Fruit fly (Drosophila melanogaster) whole organism, embryonic: ENCODE data around the gene P58IPK.

Source experiments
- Bgb ChIP-seq: fragments of 200-800 bp; sonication (Bioruptor generic); IDR thresholded peaks from 2 replicates; pipeline ENCODE4 v1.3.6; 2022; ENCODE audit warnings: missing biosample characterization, missing genetic modification characterization; ENCODE audit not compliant: partially characterized antibody
- CG1024 ChIP-seq: fragments of 200-800 bp; sonication (Bioruptor generic); IDR thresholded peaks from 2 replicates; pipeline ENCODE4 v1.3.6; 2022; ENCODE audit warnings: missing biosample characterization, missing genetic modification characterization
- CG10959 ChIP-seq: fragments of 200-800 bp; sonication (Bioruptor generic); IDR thresholded peaks from 2 replicates; pipeline ENCODE4 v1.3.6; 2022; ENCODE audit warnings: missing biosample characterization, missing genetic modification characterization
- CG11560 ChIP-seq: fragments of 200-800 bp; sonication (Bioruptor generic); IDR thresholded peaks from 3 replicates; pipeline ENCODE4 v1.3.6; 2022; ENCODE audit warnings: missing biosample characterization, missing genetic modification characterization
- CG12769 ChIP-seq: fragments of 200-800 bp; sonication (Bioruptor generic); optimal IDR thresholded peaks from 2 replicates; lab custom pipeline; 2019; ENCODE audit warnings: missing biosample characterization, mild to moderate bottlenecking, missing genetic modification characterization, moderate library complexity
- CG13296 ChIP-seq: fragments of 200-800 bp; sonication (Bioruptor generic); optimal IDR thresholded peaks from 3 replicates; lab custom pipeline; 2018; ENCODE audit warnings: missing biosample characterization, mild to moderate bottlenecking, missing genetic modification characterization
- CG14710 ChIP-seq: fragments of 200-800 bp; sonication (Bioruptor generic); optimal IDR thresholded peaks from 3 replicates; lab custom pipeline; 2019; ENCODE audit warnings: missing biosample characterization, mild to moderate bottlenecking, missing genetic modification characterization, moderate library complexity
- CG14965 ChIP-seq: fragments of 200-800 bp; sonication (Bioruptor generic); optimal IDR thresholded peaks from 2 replicates; lab custom pipeline; 2016; ENCODE audit warnings: missing biosample characterization, missing genetic modification characterization, borderline replicate concordance
- CG15696 ChIP-seq: fragments of 200-800 bp; sonication (Bioruptor generic); optimal IDR thresholded peaks from 2 replicates; lab custom pipeline; 2019; ENCODE audit warnings: missing biosample characterization, mild to moderate bottlenecking, missing genetic modification characterization, moderate library complexity
- CG1603 ChIP-seq: fragments of 200-800 bp; sonication (Bioruptor generic); optimal IDR thresholded peaks from 2 replicates; lab custom pipeline; 2019; ENCODE audit warnings: missing biosample characterization, mild to moderate bottlenecking, missing genetic modification characterization, moderate library complexity
- CG2116 ChIP-seq: fragments of 200-800 bp; sonication (Bioruptor generic); optimal IDR thresholded peaks from 3 replicates; lab custom pipeline; 2018; ENCODE audit warnings: missing biosample characterization, mild to moderate bottlenecking, missing genetic modification characterization
- CG2678 ChIP-seq: fragments of 200-800 bp; sonication (Bioruptor generic); optimal IDR thresholded peaks from 3 replicates; lab custom pipeline; 2019; ENCODE audit warnings: missing biosample characterization, mild to moderate bottlenecking, missing genetic modification characterization, moderate library complexity
- CG34376 ChIP-seq: fragments of 200-800 bp; sonication (Bioruptor generic); optimal IDR thresholded peaks from 2 replicates; lab custom pipeline; 2018; ENCODE audit warnings: missing biosample characterization, mild to moderate bottlenecking, missing genetic modification characterization
- CG42726 ChIP-seq: fragments of 200-800 bp; sonication (Bioruptor generic); IDR thresholded peaks from 2 replicates; pipeline ENCODE4 v1.3.6; 2022; ENCODE audit warnings: missing biosample characterization, missing genetic modification characterization; ENCODE audit not compliant: partially characterized antibody
- CG6683 ChIP-seq: fragments of 200-800 bp; sonication (Bioruptor generic); optimal IDR thresholded peaks from 2 replicates; lab custom pipeline; 2017; ENCODE audit warnings: missing biosample characterization, mild to moderate bottlenecking, missing genetic modification characterization, missing genetic modification reagents
- CG7357 ChIP-seq: fragments of 200-800 bp; sonication (Bioruptor generic); IDR thresholded peaks from 3 replicates; pipeline ENCODE4 v1.3.6; 2022; ENCODE audit warnings: missing biosample characterization, missing genetic modification characterization
- CG7963 ChIP-seq: fragments of 200-800 bp; sonication (Bioruptor generic); IDR thresholded peaks from 3 replicates; pipeline ENCODE4 v1.3.6; 2022; ENCODE audit warnings: missing biosample characterization, missing genetic modification characterization; ENCODE audit not compliant: partially characterized antibody
- D19B ChIP-seq: fragments of 200-800 bp; sonication (Bioruptor generic); optimal IDR thresholded peaks from 2 replicates; lab custom pipeline; 2017; ENCODE audit warnings: missing biosample characterization, mild to moderate bottlenecking, missing genetic modification characterization
- Dfd ChIP-seq, 2 experiments: fragments of >200 bp; optimal IDR thresholded peaks; 2 replicates each; lab custom pipeline; 2017; ENCODE audit warnings: missing biosample characterization in 2 of 2, missing genetic modification characterization in 2 of 2
- Dip3 ChIP-seq: fragments of 200-800 bp; sonication (Bioruptor generic); optimal IDR thresholded peaks from 3 replicates; lab custom pipeline; 2016; ENCODE audit warnings: missing biosample characterization, missing genetic modification characterization
- Ets65A ChIP-seq: fragments of 200-800 bp; sonication (Bioruptor generic); peaks from one replicate; lab custom pipeline; 2016; ENCODE audit warnings: missing biosample characterization, missing genetic modification characterization
- Fer1 ChIP-seq: fragments of 200-800 bp; sonication (Bioruptor generic); optimal IDR thresholded peaks from 2 replicates; lab custom pipeline; 2017; ENCODE audit warnings: missing biosample characterization, mild to moderate bottlenecking, missing genetic modification characterization
- GATAe ChIP-seq: fragments of 200-800 bp; sonication (Bioruptor generic); conservative IDR thresholded peaks from 2 replicates; pipeline ENCODE4 v1.3.6; 2022; ENCODE audit warnings: missing biosample characterization, missing genetic modification characterization
- HLHmδ ChIP-seq: fragments of 200-800 bp; sonication (Bioruptor generic); optimal IDR thresholded peaks from 2 replicates; lab custom pipeline; 2018; ENCODE audit warnings: missing biosample characterization, mild to moderate bottlenecking, missing genetic modification characterization, moderate library complexity
- Hmx ChIP-seq: fragments of 200-800 bp; sonication (Bioruptor generic); optimal IDR thresholded peaks from 2 replicates; lab custom pipeline; 2016; ENCODE audit warnings: missing biosample characterization, missing genetic modification characterization
- Lim3 ChIP-seq: fragments of 200-800 bp; sonication (Bioruptor generic); IDR thresholded peaks from 2 replicates; pipeline ENCODE4 v1.3.6; 2022; ENCODE audit warnings: missing biosample characterization, missing genetic modification characterization
- Med ChIP-seq: fragments of 200-800 bp; sonication (Bioruptor generic); peaks from one replicate; lab custom pipeline; 2016; ENCODE audit warnings: missing biosample characterization, missing genetic modification characterization, mild to moderate bottlenecking, inconsistent platforms, moderate library complexity
- Myb ChIP-seq: fragments of 200-800 bp; sonication (Bioruptor generic); optimal IDR thresholded peaks from 2 replicates; lab custom pipeline; 2016; ENCODE audit warnings: missing biosample characterization, missing genetic modification characterization
- Neu2 ChIP-seq: fragments of 200-800 bp; sonication (Bioruptor generic); optimal IDR thresholded peaks from 3 replicates; lab custom pipeline; 2016; ENCODE audit warnings: missing biosample characterization, missing genetic modification characterization, borderline replicate concordance
- Ravus ChIP-seq: fragments of 200-800 bp; sonication (Bioruptor generic); IDR thresholded peaks from 2 replicates; pipeline ENCODE4 v1.3.6; 2022; ENCODE audit warnings: missing biosample characterization, missing genetic modification characterization
- Sin3A ChIP-seq: fragments of >200 bp; optimal IDR thresholded peaks from 2 replicates; lab custom pipeline; 2018
- Sry-δ ChIP-seq: fragments of 200-800 bp; sonication (Bioruptor generic); optimal IDR thresholded peaks from 2 replicates; lab custom pipeline; 2016; ENCODE audit warnings: missing biosample characterization, missing genetic modification characterization
- Taf1 ChIP-seq: fragments of 200-800 bp; sonication (Bioruptor generic); IDR thresholded peaks from 2 replicates; pipeline ENCODE4 v1.3.6; 2022; ENCODE audit warnings: missing biosample characterization, missing genetic modification characterization
- aop ChIP-seq: fragments of 200-800 bp; sonication (Bioruptor generic); IDR thresholded peaks from 2 replicates; pipeline ENCODE4 v1.3.6; 2022; ENCODE audit warnings: missing biosample characterization, missing genetic modification characterization
- bigmax ChIP-seq: fragments of 200-800 bp; sonication (Bioruptor generic); optimal IDR thresholded peaks from 2 replicates; lab custom pipeline; 2018; ENCODE audit warnings: missing biosample characterization, mild to moderate bottlenecking, missing genetic modification characterization
- cato ChIP-seq: fragments of 200-800 bp; sonication (Bioruptor generic); optimal IDR thresholded peaks from 2 replicates; lab custom pipeline; 2016; ENCODE audit warnings: missing biosample characterization, missing genetic modification characterization, borderline replicate concordance
- ci ChIP-seq: fragments of 200-800 bp; sonication (Bioruptor generic); IDR thresholded peaks from 3 replicates; pipeline ENCODE4 v1.3.6; 2022; ENCODE audit warnings: missing biosample characterization, missing genetic modification characterization
- crol ChIP-seq: fragments of 200-800 bp; sonication (Bioruptor generic); IDR thresholded peaks from 2 replicates; pipeline ENCODE4 v1.3.6; 2022; ENCODE audit warnings: missing biosample characterization, missing genetic modification characterization
- crp ChIP-seq, 2 experiments: fragments of 200-800 bp; sonication (Bioruptor generic); optimal IDR thresholded peaks; 2 replicates in 1 of 2; 3 replicates in 1 of 2; lab custom pipeline; 2017; ENCODE audit warnings: missing biosample characterization in 2 of 2, missing genetic modification characterization in 2 of 2, mild to moderate bottlenecking in 1 of 2, moderate library complexity in 1 of 2
- dan ChIP-seq: fragments of 200-800 bp; sonication (Bioruptor generic); IDR thresholded peaks from 2 replicates; pipeline ENCODE4 v1.3.6; 2022; ENCODE audit warnings: missing biosample characterization, missing genetic modification characterization
- esg ChIP-seq: fragments of 200-800 bp; sonication (Bioruptor generic); conservative IDR thresholded peaks from 2 replicates; pipeline ENCODE4 v1.3.6; 2022; ENCODE audit warnings: missing biosample characterization, missing genetic modification characterization
- gcm ChIP-seq: fragments of 200-800 bp; sonication (Bioruptor generic); optimal IDR thresholded peaks from 2 replicates; lab custom pipeline; 2019; ENCODE audit warnings: missing biosample characterization, mild to moderate bottlenecking, missing genetic modification characterization, moderate library complexity
- grn ChIP-seq: fragments of 200-800 bp; sonication (Bioruptor generic); optimal IDR thresholded peaks from 3 replicates; lab custom pipeline; 2017; ENCODE audit warnings: missing biosample characterization, missing genetic modification characterization
- lbe ChIP-seq: fragments of 200-800 bp; sonication (Bioruptor generic); optimal IDR thresholded peaks from 2 replicates; lab custom pipeline; 2016; ENCODE audit warnings: missing biosample characterization, mild to moderate bottlenecking, missing genetic modification characterization
- pfk ChIP-seq: fragments of 200-800 bp; sonication (Bioruptor generic); optimal IDR thresholded peaks from 2 replicates; lab custom pipeline; 2018; ENCODE audit warnings: missing biosample characterization, mild to moderate bottlenecking, missing genetic modification characterization, moderate library complexity
- sima ChIP-seq: fragments of 200-800 bp; sonication (Bioruptor generic); optimal IDR thresholded peaks from 2 replicates; lab custom pipeline; 2016; ENCODE audit warnings: missing biosample characterization, missing genetic modification characterization
- ssp ChIP-seq: fragments of 200-800 bp; sonication (Bioruptor generic); IDR thresholded peaks from 2 replicates; pipeline ENCODE4 v1.3.6; 2022; ENCODE audit warnings: missing biosample characterization, missing genetic modification characterization
- stwl ChIP-seq: fragments of 200-800 bp; sonication (Bioruptor generic); optimal IDR thresholded peaks from 3 replicates; lab custom pipeline; 2018; ENCODE audit warnings: missing biosample characterization, mild to moderate bottlenecking, missing genetic modification characterization, moderate library complexity
- tin ChIP-seq: fragments of 200-800 bp; sonication (Bioruptor generic); optimal IDR thresholded peaks from 3 replicates; lab custom pipeline; 2016; ENCODE audit warnings: missing biosample characterization, missing genetic modification characterization
- tio ChIP-seq: fragments of 200-800 bp; sonication (Bioruptor generic); optimal IDR thresholded peaks from 2 replicates; lab custom pipeline; 2017; ENCODE audit warnings: missing biosample characterization, missing genetic modification characterization, inconsistent platforms
- trem ChIP-seq: fragments of 200-800 bp; optimal IDR thresholded peaks from 3 replicates; lab custom pipeline; 2019; ENCODE audit warnings: missing biosample characterization, mild to moderate bottlenecking, missing genetic modification characterization, moderate library complexity

P58IPK gene

DNA sequence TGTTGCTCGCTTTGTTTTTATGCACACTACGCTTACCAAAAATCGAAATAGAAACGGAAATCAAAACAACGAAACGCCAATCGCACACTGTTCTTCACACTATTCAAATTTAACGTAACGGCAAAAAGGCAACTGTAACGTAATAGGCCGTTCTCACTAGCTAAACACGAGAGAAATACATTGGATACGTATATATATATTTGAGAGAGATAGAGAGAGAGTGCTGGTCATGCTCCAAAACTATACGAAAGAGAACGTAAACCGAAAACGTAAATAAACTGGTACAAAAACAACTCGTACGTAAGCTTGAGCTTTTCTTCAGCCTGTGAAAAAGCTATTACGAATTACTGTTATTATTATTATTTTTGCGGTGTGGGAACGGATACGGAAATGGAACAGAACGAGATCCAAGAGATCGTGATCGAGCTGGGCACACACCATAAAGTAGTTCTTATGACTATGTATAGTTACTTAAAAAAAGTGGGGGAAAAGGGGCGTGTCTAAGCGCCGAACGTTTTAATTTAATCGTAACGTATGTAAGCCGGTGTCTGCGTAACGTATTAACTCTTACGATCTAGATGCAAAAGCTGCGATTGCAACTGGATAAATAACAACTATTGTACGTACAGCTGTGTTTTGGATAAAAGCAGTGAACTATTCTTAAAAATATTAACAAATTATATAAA is 43.1 kb upstream of the P58IPK start:
- TF ChIP-seq ssp (GFP tag; lab: Robert Waterston, UW): peak; percentile 80
- no peak for TF ChIP-seq Bgb (GFP tag; lab: Robert Waterston, UW)
- TF ChIP-seq GATAe: no peak
- no peak for TF ChIP-seq CG7963 (GFP tag; lab: Robert Waterston, UW)
- no peak for TF ChIP-seq CG1024 (GFP tag; lab: Robert Waterston, UW)
- TF ChIP-seq trem (tag; lab: Kevin White, UChicago): peak; percentile 3
- TF ChIP-seq Dip3: no peak
- no peak for TF ChIP-seq CG11560 (tag; lab: Robert Waterston, UW)
- no peak for TF ChIP-seq CG10959 (GFP tag; lab: Robert Waterston, UW)
- no peak for TF ChIP-seq Ravus
- TF ChIP-seq Taf1: no peak
- no peak for TF ChIP-seq Lim3 (GFP tag; lab: Robert Waterston, UW)
- peak; percentile 54 for TF ChIP-seq stwl (tag; lab: Kevin White, UChicago)
- no peak for TF ChIP-seq bigmax (GFP tag; lab: Kevin White, UChicago)
- no peak for TF ChIP-seq Fer1 (GFP tag; lab: Kevin White, UChicago)
- peak; percentile 65 for TF ChIP-seq Myb (GFP tag; lab: Kevin White, UChicago)
- TF ChIP-seq Ets65A (GFP tag; lab: Kevin White, UChicago): peak; percentile 36
- TF ChIP-seq CG2116 (GFP tag; lab: Kevin White, UChicago): peak; percentile 18
- TF ChIP-seq aop (GFP tag; lab: Robert Waterston, UW): no peak
- TF ChIP-seq sima (GFP tag; lab: Kevin White, UChicago): no peak
- no peak for TF ChIP-seq crol (GFP tag; lab: Robert Waterston, UW)
- TF ChIP-seq tin (GFP tag; lab: Kevin White, UChicago): no peak
- no peak for TF ChIP-seq CG14965 (GFP tag; lab: Kevin White, UChicago)
- TF ChIP-seq pfk (GFP tag; lab: Kevin White, UChicago): peak; percentile 27
- no peak for TF ChIP-seq gcm (GFP tag; lab: Kevin White, UChicago)
- no peak for TF ChIP-seq Neu2 (GFP tag; lab: Kevin White, UChicago)
- peak; percentile 13 for TF ChIP-seq CG13296 (GFP tag; lab: Kevin White, UChicago)
- peak in 1 of 2 experiments; percentile 9 for TF ChIP-seq Dfd (GFP tag; optimal IDR thresholded peaks at IDR 0.05; lab: Kevin White, UChicago)
- peak; percentile 84 for TF ChIP-seq CG7357 (GFP tag; lab: Robert Waterston, UW)
- TF ChIP-seq lbe (GFP tag; lab: Kevin White, UChicago): no peak
- no peak for TF ChIP-seq CG42726 (GFP tag; lab: Robert Waterston, UW)
- TF ChIP-seq CG34376 (GFP tag; lab: Kevin White, UChicago): peak; percentile 6
- TF ChIP-seq CG12769 (tag; lab: Kevin White, UChicago): no peak
- TF ChIP-seq CG1603 (tag; lab: Kevin White, UChicago): no peak
- no peak for TF ChIP-seq grn (GFP tag; lab: Kevin White, UChicago)
- TF ChIP-seq esg (GFP tag; lab: Robert Waterston, UW): no peak
- no peak for TF ChIP-seq dan (GFP tag; lab: Robert Waterston, UW)
- TF ChIP-seq Sry-δ (GFP tag; lab: Kevin White, UChicago): no peak
- TF ChIP-seq HLHmδ (GFP tag; lab: Kevin White, UChicago): no peak
- no peak for TF ChIP-seq D19B (GFP tag; lab: Kevin White, UChicago)
- TF ChIP-seq CG2678 (tag; lab: Kevin White, UChicago): no peak
- TF ChIP-seq Med (GFP tag; lab: Kevin White, UChicago): peak; percentile 61
- TF ChIP-seq Hmx (GFP tag; lab: Kevin White, UChicago): no peak
- TF ChIP-seq ci (GFP tag; lab: Robert Waterston, UW): peak; percentile 44; the same call in 1 of the 3 replicates
- TF ChIP-seq CG14710: no peak
- TF ChIP-seq tio (GFP tag; lab: Kevin White, UChicago): no peak
- TF ChIP-seq Sin3A (lab: Kevin White, UChicago): no peak
- TF ChIP-seq crp (GFP tag; optimal IDR thresholded peaks at IDR 0.05; lab: Kevin White, UChicago): no peak
- no peak for TF ChIP-seq CG15696 (tag; lab: Kevin White, UChicago)
- TF ChIP-seq cato (GFP tag; lab: Kevin White, UChicago): no peak
- no peak for TF ChIP-seq CG6683 (GFP tag; lab: Kevin White, UChicago)
